Fruit fly (Drosophila melanogaster) whole organism, embryonic: ENCODE measurements around the gene slif.

Experiments used
- C15 ChIP-seq: fragments of 200-800 bp; sonication (Bioruptor generic); IDR thresholded peaks from 3 replicates; pipeline ENCODE4 v1.3.6; 2022; ENCODE audit warnings: missing biosample characterization, missing genetic modification characterization
- CG10267 ChIP-seq: fragments of 200-800 bp; sonication (Bioruptor generic); optimal IDR thresholded peaks from 2 replicates; lab custom pipeline; 2018; ENCODE audit warnings: missing biosample characterization, mild to moderate bottlenecking, missing genetic modification characterization, moderate library complexity
- CG14710 ChIP-seq: fragments of 200-800 bp; sonication (Bioruptor generic); optimal IDR thresholded peaks from 3 replicates; lab custom pipeline; 2019; ENCODE audit warnings: missing biosample characterization, mild to moderate bottlenecking, missing genetic modification characterization, moderate library complexity
- CG18599 ChIP-seq: fragments of 200-800 bp; sonication (Bioruptor generic); optimal IDR thresholded peaks from 3 replicates; lab custom pipeline; 2017; ENCODE audit warnings: missing biosample characterization, missing genetic modification characterization, mild to moderate bottlenecking, moderate library complexity, missing genetic modification reagents
- CG2120 ChIP-seq: fragments of 200-800 bp; sonication (Bioruptor generic); optimal IDR thresholded peaks from 3 replicates; lab custom pipeline; 2016; ENCODE audit warnings: missing biosample characterization, missing genetic modification characterization
- CG32532 ChIP-seq: fragments of 200-800 bp; sonication (Bioruptor generic); IDR thresholded peaks from 2 replicates; pipeline ENCODE4 v1.3.6; 2022; ENCODE audit warnings: missing biosample characterization, missing genetic modification characterization
- CG32772 ChIP-seq: fragments of 200-800 bp; sonication (Bioruptor generic); IDR thresholded peaks from 2 replicates; pipeline ENCODE4 v1.3.6; 2022; ENCODE audit warnings: missing biosample characterization, missing genetic modification characterization
- CG34422 ChIP-seq: fragments of 200-800 bp; sonication (Bioruptor generic); IDR thresholded peaks from 3 replicates; pipeline ENCODE4 v1.3.6; 2022; ENCODE audit warnings: missing biosample characterization, missing genetic modification characterization
- CG4707 ChIP-seq: fragments of 200-800 bp; sonication (Bioruptor generic); optimal IDR thresholded peaks from 2 replicates; lab custom pipeline; 2018; ENCODE audit warnings: missing biosample characterization, mild to moderate bottlenecking, missing genetic modification characterization, moderate library complexity
- CG5180 ChIP-seq: fragments of 200-800 bp; sonication (Bioruptor generic); optimal IDR thresholded peaks from 3 replicates; lab custom pipeline; 2017; ENCODE audit warnings: missing biosample characterization, missing genetic modification characterization, mild to moderate bottlenecking, moderate library complexity, missing genetic modification reagents
- CG6254 ChIP-seq: fragments of 200-800 bp; sonication (Bioruptor generic); optimal IDR thresholded peaks from 3 replicates; lab custom pipeline; 2017; ENCODE audit warnings: mild to moderate bottlenecking, missing biosample characterization, missing genetic modification reagents, missing genetic modification characterization
- CG6765 ChIP-seq: fragments of 200-800 bp; sonication (Bioruptor generic); optimal IDR thresholded peaks from 3 replicates; lab custom pipeline; 2017; ENCODE audit warnings: missing biosample characterization, mild to moderate bottlenecking, missing genetic modification characterization
- CG7271 ChIP-seq: fragments of 200-800 bp; sonication (Bioruptor generic); optimal IDR thresholded peaks from 2 replicates; lab custom pipeline; 2018; ENCODE audit warnings: missing biosample characterization, mild to moderate bottlenecking, missing genetic modification characterization, moderate library complexity
- CG9727 ChIP-seq: fragments of 200-800 bp; sonication (Bioruptor generic); optimal IDR thresholded peaks from 3 replicates; lab custom pipeline; 2017; ENCODE audit warnings: missing biosample characterization, mild to moderate bottlenecking, missing genetic modification characterization
- CG9817 ChIP-seq: fragments of 200-800 bp; sonication (Bioruptor generic); optimal IDR thresholded peaks from 2 replicates; lab custom pipeline; 2018; ENCODE audit warnings: missing biosample characterization, mild to moderate bottlenecking, missing genetic modification characterization, moderate library complexity
- Dll ChIP-seq: fragments of 200-800 bp; sonication (Bioruptor generic); IDR thresholded peaks from 4 replicates; pipeline ENCODE4 v1.3.6; 2022; ENCODE audit warnings: missing biosample characterization, missing genetic modification characterization; ENCODE audit not compliant: partially characterized antibody
- Doc3 ChIP-seq: fragments of 200-800 bp; sonication (Bioruptor generic); IDR thresholded peaks from 3 replicates; pipeline ENCODE4 v1.3.6; 2022; ENCODE audit warnings: missing biosample characterization, missing genetic modification characterization; ENCODE audit not compliant: partially characterized antibody
- ERR ChIP-seq: fragments of 200-800 bp; sonication (Bioruptor generic); optimal IDR thresholded peaks from 2 replicates; lab custom pipeline; 2016; ENCODE audit warnings: missing biosample characterization, missing genetic modification characterization
- Gsc ChIP-seq: fragments of 200-800 bp; sonication (Bioruptor generic); IDR thresholded peaks from 2 replicates; pipeline ENCODE4 v1.3.6; 2022; ENCODE audit warnings: missing biosample characterization, missing genetic modification characterization
- Hsf ChIP-seq: fragments of 200-800 bp; sonication (Bioruptor generic); optimal IDR thresholded peaks from 3 replicates; lab custom pipeline; 2016; ENCODE audit warnings: missing biosample characterization, missing genetic modification characterization
- Oaz ChIP-seq: fragments of 200-800 bp; sonication (Bioruptor generic); IDR thresholded peaks from 2 replicates; pipeline ENCODE4 v1.3.6; 2022; ENCODE audit warnings: missing biosample characterization, missing genetic modification characterization
- Trl ChIP-seq, 3 experiments: fragments of >200 bp in 2 of 3; fragments of 200-800 bp in 1 of 3; sonication (Bioruptor generic) in 1 of 3; optimal IDR thresholded peaks; 2 replicates in 1 of 3; 3 replicates in 2 of 3; lab custom pipeline; 2016 to 2017; ENCODE audit warnings: missing biosample characterization in 1 of 3, missing genetic modification characterization in 1 of 3
- Xbp1 ChIP-seq: fragments of 200-800 bp; sonication (Bioruptor generic); optimal IDR thresholded peaks from 3 replicates; lab custom pipeline; 2016; ENCODE audit warnings: missing biosample characterization, mild to moderate bottlenecking, missing genetic modification characterization
- bsh ChIP-seq, 2 experiments: fragments of 200-800 bp; sonication (Bioruptor generic); optimal IDR thresholded peaks; 2 replicates each; lab custom pipeline; 2017 to 2018; ENCODE audit warnings: mild to moderate bottlenecking in 2 of 2, missing biosample characterization in 2 of 2, missing genetic modification characterization in 2 of 2, moderate library complexity in 1 of 2
- chif ChIP-seq, 2 experiments: fragments of 200-800 bp; sonication (Bioruptor generic); optimal IDR thresholded peaks; 3 replicates each; lab custom pipeline; 2016; ENCODE audit warnings: missing biosample characterization in 2 of 2, missing genetic modification characterization in 2 of 2
- chinmo ChIP-seq: fragments of 200-800 bp; sonication (Bioruptor generic); IDR thresholded peaks from 4 replicates; pipeline ENCODE4 v1.3.6; 2022; ENCODE audit warnings: missing biosample characterization, missing genetic modification characterization; ENCODE audit not compliant: partially characterized antibody
- corto ChIP-seq: fragments of 200-800 bp; sonication (Bioruptor generic); optimal IDR thresholded peaks from 2 replicates; lab custom pipeline; 2016; ENCODE audit warnings: missing biosample characterization, mild to moderate bottlenecking, missing genetic modification characterization, moderate library complexity
- ind ChIP-seq: fragments of 200-800 bp; sonication (Bioruptor generic); optimal IDR thresholded peaks from 3 replicates; lab custom pipeline; 2016; ENCODE audit warnings: missing biosample characterization, missing genetic modification characterization
- sima ChIP-seq: fragments of 200-800 bp; sonication (Bioruptor generic); optimal IDR thresholded peaks from 2 replicates; lab custom pipeline; 2016; ENCODE audit warnings: missing biosample characterization, missing genetic modification characterization
- tna ChIP-seq: fragments of 200-800 bp; sonication (Bioruptor generic); IDR thresholded peaks from 2 replicates; pipeline ENCODE4 v1.3.6; 2022; ENCODE audit warnings: missing biosample characterization, missing genetic modification characterization; ENCODE audit not compliant: partially characterized antibody
- trh ChIP-seq: fragments of 200-800 bp; sonication (Bioruptor generic); optimal IDR thresholded peaks from 2 replicates; lab custom pipeline; 2016; ENCODE audit warnings: missing biosample characterization, missing genetic modification characterization
- twi ChIP-seq: fragments of 200-800 bp; optimal IDR thresholded peaks from 2 replicates; lab custom pipeline; 2019; ENCODE audit warnings: missing biosample characterization, mild to moderate bottlenecking, missing genetic modification characterization, moderate library complexity
- vvl ChIP-seq: fragments of 200-800 bp; sonication (Bioruptor generic); IDR thresholded peaks from 2 replicates; pipeline ENCODE4 v1.3.6; 2022; ENCODE audit warnings: missing biosample characterization, missing genetic modification characterization
- z ChIP-seq: fragments of 200-800 bp; sonication (Bioruptor generic); IDR thresholded peaks from 3 replicates; pipeline ENCODE4 v1.3.6; 2022; ENCODE audit warnings: missing biosample characterization, missing genetic modification characterization

Gene slif

DNA sequence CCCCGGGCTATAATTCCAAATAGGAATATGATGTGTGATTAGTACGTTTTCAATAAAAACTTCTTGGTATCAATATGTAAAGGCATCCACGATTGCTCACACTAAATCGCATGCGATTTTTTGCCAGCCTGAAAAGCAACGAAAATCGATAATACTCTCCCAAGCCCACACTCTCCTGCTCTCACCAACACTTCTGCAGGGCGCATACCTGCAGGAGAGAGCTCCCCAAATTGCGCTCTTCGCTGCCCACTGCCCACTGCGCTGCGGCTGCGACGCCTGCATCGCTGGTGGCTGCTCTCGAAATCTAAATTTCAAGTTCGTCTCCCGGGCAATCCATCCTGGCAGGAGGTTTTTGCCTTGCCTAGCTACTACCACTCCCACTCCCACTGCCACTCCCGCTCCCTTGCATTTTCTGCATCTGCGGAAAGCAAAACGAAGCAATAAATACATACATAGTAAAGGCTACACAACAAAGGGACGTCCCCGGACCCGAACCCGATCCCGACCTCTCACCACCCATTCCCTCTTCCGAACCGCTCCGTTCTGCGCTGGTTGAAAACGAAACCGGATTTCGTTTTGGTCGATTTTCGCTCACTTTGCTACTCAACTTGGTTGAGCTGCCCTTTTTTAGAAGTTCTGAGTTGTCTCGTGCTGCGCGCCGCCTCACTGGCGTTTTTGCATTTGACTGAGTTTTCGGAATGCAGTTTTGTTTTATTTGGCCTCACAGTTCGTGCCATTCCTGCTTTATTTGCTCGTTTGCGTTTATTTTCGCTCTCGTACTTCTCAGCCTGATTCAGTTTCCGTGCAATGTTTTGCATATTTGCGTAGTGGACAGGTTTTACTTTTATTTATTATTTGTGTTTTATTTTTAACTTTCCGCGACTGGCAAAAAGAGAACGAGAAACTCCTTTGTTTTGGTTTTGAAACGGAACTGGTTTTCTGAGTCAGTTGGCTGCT, 29.4 kb upstream of the slif start (continued):
- no peak for TF ChIP-seq CG18599
- TF ChIP-seq Doc3 = 0 out of 3 replicates have a peak, but pooled peaks have one; percentile 18
- no peak for TF ChIP-seq ERR (GFP tag; lab: Kevin White, UChicago)
- TF ChIP-seq z (GFP tag; lab: Robert Waterston, UW) = peak; percentile 74
- no peak for TF ChIP-seq CG9727 (GFP tag; lab: Kevin White, UChicago)
- TF ChIP-seq CG9817 (tag; lab: Kevin White, UChicago) = no peak
- no peak for TF ChIP-seq CG6765 (GFP tag; lab: Kevin White, UChicago)
- TF ChIP-seq Trl (optimal IDR thresholded peaks at IDR 0.05; lab: Kevin White, UChicago) = peak; percentile 53 to 73
- TF ChIP-seq Trl (GFP tag; optimal IDR thresholded peaks at IDR 0.05; lab: Kevin White, UChicago) = no peak
- peak in 1 of 2 experiments; percentile 93 for TF ChIP-seq bsh (GFP tag; optimal IDR thresholded peaks at IDR 0.05; lab: Kevin White, UChicago)
- no peak for TF ChIP-seq Hsf
- TF ChIP-seq corto (GFP tag; lab: Kevin White, UChicago) = peak; percentile 41

DNA sequence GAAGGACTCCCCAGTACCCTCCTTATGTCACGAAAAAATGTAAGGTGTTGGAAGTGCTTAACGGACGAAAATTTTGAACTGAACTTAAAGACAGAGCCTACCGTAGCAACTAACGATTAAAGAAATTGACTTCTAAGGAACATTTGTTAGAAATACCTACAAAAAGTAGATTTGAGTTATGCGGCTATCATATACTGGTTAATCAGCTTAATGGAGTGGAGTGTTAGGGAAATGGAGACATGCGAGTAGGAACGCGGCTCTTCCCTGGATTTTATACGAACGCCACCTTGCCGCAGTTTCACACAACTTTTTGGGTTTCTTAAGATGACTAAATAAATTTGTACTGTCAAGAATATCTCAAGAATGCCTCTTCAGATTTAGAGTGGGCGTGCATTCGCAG, 27.4 kb upstream of the slif start, which contains the start of gene CG32462:
Gene CG32462, minus strand, starts transcription at position 101 of the 400 bp plus-strand sequence.
- TF ChIP-seq CG32532 (GFP tag; lab: Robert Waterston, UW) (no peak), corto (GFP tag; lab: Kevin White, UChicago) (no peak), CG34422 (GFP tag; lab: Robert Waterston, UW) (no peak), CG4707 (GFP tag; lab: Kevin White, UChicago) (no peak), tna (no peak), Xbp1 (GFP tag; lab: Kevin White, UChicago) (no peak), ind (GFP tag; lab: Kevin White, UChicago) (no peak), CG5180 (GFP tag; lab: Kevin White, UChicago) (no peak), chif (GFP tag; optimal IDR thresholded peaks at IDR 0.05; lab: Kevin White, UChicago) (no peak), z (GFP tag; lab: Robert Waterston, UW) (no peak), CG10267 (no peak), twi (tag; lab: Kevin White, UChicago) (no peak), CG6254 (no peak), Gsc (no peak), chinmo (no peak)

dm6 chr3L:22856009-22856477, 24.8 kb upstream of the slif start, which contains the start of gene CG32459:
CG32459 (minus strand) TSS chr3L:22856059.
- TF ChIP-seq CG2120 (GFP tag; lab: Kevin White, UChicago) (no peak), CG32772 (peak; percentile 12; the same call in 1 of the 2 replicates)

- no peak for TF ChIP-seq CG7271 (tag; lab: Kevin White, UChicago)
- no peak for TF ChIP-seq Doc3
- TF ChIP-seq Oaz (GFP tag; lab: Robert Waterston, UW) = no peak
- no peak for TF ChIP-seq trh (GFP tag; lab: Kevin White, UChicago)
- no peak for TF ChIP-seq sima (GFP tag; lab: Kevin White, UChicago)
- no peak for TF ChIP-seq C15 (GFP tag; lab: Robert Waterston, UW)
- TF ChIP-seq vvl (GFP tag; lab: Robert Waterston, UW) = peak; percentile 33; the same call in 1 of the 2 replicates
- 0 out of 4 replicates have a peak, but pooled peaks have one; percentile 14 for TF ChIP-seq Dll (GFP tag; lab: Robert Waterston, UW)
- no peak for TF ChIP-seq CG14710
These were observed 20.4 kb upstream of the slif start, which contains the start of gene CG13239 for dm6 chr3L:22860487-22860886. CG13239 (plus strand) TSS chr3L:22860787.
